Worm (Caenorhabditis elegans) whole organism, early embryonic: ENCODE data around the gene Y32H12A.8.

Experiments
- B0310.2 ChIP-seq: sonication (generic microtip); optimal IDR thresholded peaks from 2 replicates; lab custom pipeline; 2016; ENCODE audit warnings: mild to moderate bottlenecking, missing genetic modification characterization, missing compliant biosample characterization
- aly-1 ChIP-seq: sonication (generic microtip); optimal IDR thresholded peaks from 2 replicates; lab custom pipeline; 2016; ENCODE audit warnings: missing genetic modification characterization, missing compliant biosample characterization
- ama-1 ChIP-seq: fragments of 150-350 bp; optimal IDR thresholded peaks from 2 replicates; lab custom pipeline; 2014
- ceh-13 ChIP-seq: fragments of 200-800 bp; sonication (Bioruptor generic); optimal IDR thresholded peaks from 2 replicates; lab custom pipeline; 2018; ENCODE audit warnings: mild to moderate bottlenecking, missing genetic modification characterization, missing compliant biosample characterization
- ets-7 ChIP-seq: sonication (generic microtip); optimal IDR thresholded peaks from 2 replicates; lab custom pipeline; 2016; ENCODE audit warnings: missing genotype, missing genetic modification characterization, missing compliant biosample characterization
- flt-1 ChIP-seq: fragments of 200-800 bp; sonication (Bioruptor generic); IDR thresholded peaks from 2 replicates; pipeline ENCODE4 v1.3.6; 2022; ENCODE audit warnings: missing genetic modification characterization, missing compliant biosample characterization
- hmg-4 ChIP-seq: fragments of 200-800 bp; sonication (Bioruptor generic); optimal IDR thresholded peaks from 2 replicates; lab custom pipeline; 2018; ENCODE audit warnings: mild to moderate bottlenecking, missing genetic modification characterization, missing compliant biosample characterization
- sea-1 ChIP-seq: fragments of 200-800 bp; sonication (Bioruptor generic); conservative IDR thresholded peaks from 2 replicates; pipeline ENCODE4 v1.3.6; 2022; ENCODE audit warnings: missing genetic modification characterization, missing compliant biosample characterization

DNA sequence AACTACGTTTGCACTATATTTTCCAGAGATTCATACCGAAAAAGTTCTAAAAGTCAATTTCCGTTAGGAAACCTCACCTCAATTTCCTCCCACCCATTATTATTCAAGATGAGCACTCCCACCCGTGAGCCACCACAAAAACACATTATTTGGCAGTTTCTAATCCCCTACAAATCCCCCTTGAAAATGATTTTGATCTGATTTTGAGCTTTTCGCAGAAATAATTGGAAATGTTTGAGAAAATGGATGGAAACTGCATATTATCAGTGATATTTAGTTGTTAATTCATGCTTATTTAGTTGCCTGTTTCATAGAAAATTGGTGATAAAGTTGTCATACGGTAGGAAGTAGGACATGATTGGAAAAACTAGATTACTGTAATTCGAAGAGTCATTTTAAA lies 65.3 kb downstream of the Y32H12A.8 start:
- TF ChIP-seq flt-1 (no peak), aly-1 (no peak), B0310.2 (tag; lab: Kevin White, UChicago) (no peak), ets-7 (tag; lab: Kevin White, UChicago) (no peak), sea-1 (GFP tag; lab: Robert Waterston, UW) (no peak), ama-1 (lab: Kevin White, UChicago) (no peak), ceh-13 (no peak), hmg-4 (GFP tag; lab: Kevin White, UChicago) (no peak)
